In the genomic region with DNA sequence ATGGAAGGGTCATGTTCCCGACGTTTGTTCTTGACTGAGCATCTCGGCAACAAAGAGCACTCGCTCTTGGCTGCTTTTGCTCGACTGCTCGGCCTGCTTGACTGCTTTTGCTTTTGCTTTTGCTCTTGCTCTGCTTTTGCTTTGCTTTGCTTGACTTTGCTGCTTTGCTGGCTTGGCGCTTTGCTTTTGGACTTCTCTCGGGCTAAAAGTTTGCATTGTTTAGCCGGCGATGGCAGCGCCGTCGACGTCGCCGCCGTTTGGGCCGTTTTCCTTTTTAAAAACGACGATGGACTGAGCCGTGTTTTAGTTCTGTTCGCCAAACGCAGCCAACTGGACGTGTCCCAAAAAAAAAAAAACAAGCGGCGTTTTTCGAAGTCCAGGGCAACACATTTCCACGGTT, we compare ENCODE assay signal across 3 fruit fly cellular contexts.
TF ChIP-seq lines count a peak whose summit lies in the region.

A gene (plus strand): TSS at position 301 of the 400 bp plus-strand sequence.

- no peak for TF ChIP-seq CTCF in whole organism, embryonic (GFP tag; optimal IDR thresholded peaks at IDR 0.05; lab: Kevin White, UChicago)

TF ChIP-seq in whole organism, embryonic, 481 proteins besides CTCF, POLR2A, EP300 and RAD21:
- TF ChIP-seq CG31224 (GFP tag; IDR thresholded peaks at IDR 0.05; lab: Robert Waterston, UW) (no peak), Adf1 (GFP tag; IDR thresholded peaks at IDR 0.05; lab: Robert Waterston, UW) (peak; percentile 60), Trl (optimal IDR thresholded peaks at IDR 0.05; lab: Kevin White, UChicago) (peak in 1 of 2 experiments; percentile 11), Trl (GFP tag; optimal IDR thresholded peaks at IDR 0.05; lab: Kevin White, UChicago) (no peak), CG14441 (GFP tag; IDR thresholded peaks at IDR 0.05; lab: Robert Waterston, UW) (0 out of 2 replicates have a peak, but pooled peaks have one; percentile 8), tx (GFP tag; optimal IDR thresholded peaks at IDR 0.05; lab: Kevin White, UChicago) (no peak)

TF ChIP-seq in whole organism, prepupa, 60 proteins besides CTCF, POLR2A, EP300 and RAD21:
- TF ChIP-seq Eip78C (GFP tag; lab: Kevin White, UChicago): peak; percentile 10
- TF ChIP-seq Sox102F (GFP tag; optimal IDR thresholded peaks at IDR 0.05; lab: Kevin White, UChicago): peak; percentile 27
- TF ChIP-seq vri (GFP tag; optimal IDR thresholded peaks at IDR 0.05; lab: Kevin White, UChicago): no peak
- TF ChIP-seq CG6792 (GFP tag; optimal IDR thresholded peaks at IDR 0.05; lab: Kevin White, UChicago): no peak

TF ChIP-seq in whole organism, wandering third instar larva, 38 proteins besides CTCF, POLR2A, EP300 and RAD21:
- TF ChIP-seq N (GFP tag; optimal IDR thresholded peaks at IDR 0.05; lab: Kevin White, UChicago) (no peak), Rel (GFP tag; optimal IDR thresholded peaks at IDR 0.05; lab: Kevin White, UChicago) (peak; percentile 41), Rel (tag; optimal IDR thresholded peaks at IDR 0.05; lab: Kevin White, UChicago) (no peak), h (GFP tag; optimal IDR thresholded peaks at IDR 0.05; lab: Kevin White, UChicago) (no peak)
TF ChIP-seq in whole organism, wandering third instar larva: peak in this region for 1.
